In genomic region chrV:14165745-14166144, ce11 we compare ENCODE assay signal across 2 worm cellular contexts.
A peak's percentile ranks its signal among the peaks of the same experiment; 100 is the strongest.
TF ChIP-seq lines count a peak whose summit lies in the region.

No protein-coding gene starts in this region.

TF ChIP-seq in whole organism, L4 larva, 104 proteins besides CTCF, POLR2A, EP300 and RAD21:
- TF ChIP-seq lin-39 (tag; optimal IDR thresholded peaks at IDR 0.05; lab: Kevin White, UChicago) (no peak), hlh-11 (tag; optimal IDR thresholded peaks at IDR 0.05; lab: Kevin White, UChicago) (no peak), nhr-28 (tag; optimal IDR thresholded peaks at IDR 0.05; lab: Kevin White, UChicago) (peak; percentile 42), daf-19 (GFP tag; conservative IDR thresholded peaks at IDR 0.05; lab: Robert Waterston, UW) (no peak), daf-16 (GFP tag; optimal IDR thresholded peaks at IDR 0.05; lab: Kevin White, UChicago) (no peak), daf-16 (tag; optimal IDR thresholded peaks at IDR 0.05; lab: Kevin White, UChicago) (peak; percentile 95)
TF ChIP-seq in whole organism, L4 larva: peak in this region for 2.

TF ChIP-seq in whole organism, young adult, 124 proteins besides CTCF, POLR2A, EP300 and RAD21:
- no peak for TF ChIP-seq mcd-1 (GFP tag; IDR thresholded peaks at IDR 0.05; lab: Robert Waterston, UW)
- peak; percentile 11 for TF ChIP-seq nhr-80 (tag; optimal IDR thresholded peaks at IDR 0.05; lab: Kevin White, UChicago)
- TF ChIP-seq bed-1 (GFP tag; IDR thresholded peaks at IDR 0.05; lab: Robert Waterston, UW), result no peak
- TF ChIP-seq let-607 (tag; optimal IDR thresholded peaks at IDR 0.05; lab: Kevin White, UChicago), result no peak
- no peak for TF ChIP-seq egrh-3 (GFP tag; IDR thresholded peaks at IDR 0.05; lab: Robert Waterston, UW)
- TF ChIP-seq egl-44 (GFP tag; IDR thresholded peaks at IDR 0.05; lab: Robert Waterston, UW), result no peak
- TF ChIP-seq mes-4 (tag; optimal IDR thresholded peaks at IDR 0.05; lab: Kevin White, UChicago), result no peak
